Worm (Caenorhabditis elegans): ENCODE data around the gene C08F11.1.
"Not testable (repeated sequence)": the region's sequence is repeated elsewhere in the genome, so short reads cannot be mapped to it uniquely, and the experiment has no call there.

- TF ChIP-seq flh-1 (GFP tag; optimal IDR thresholded peaks at IDR 0.05); unc-39 (tag; optimal IDR thresholded peaks at IDR 0.05); zip-8 (tag; optimal IDR thresholded peaks at IDR 0.05); ces-1 (GFP tag; optimal IDR thresholded peaks at IDR 0.05); lin-13 (tag; optimal IDR thresholded peaks at IDR 0.05); nhr-28 (tag; optimal IDR thresholded peaks at IDR 0.05); nhr-76 (tag; optimal IDR thresholded peaks at IDR 0.05); elt-3 (tag; optimal IDR thresholded peaks at IDR 0.05); unc-62 (GFP tag; optimal IDR thresholded peaks at IDR 0.05); ceh-43 (GFP tag; optimal IDR thresholded peaks at IDR 0.05); mls-2 (tag; optimal IDR thresholded peaks at IDR 0.05); lin-32 (GFP tag; optimal IDR thresholded peaks at IDR 0.05): not testable (repeated sequence)
Measured at ce11 chrIV:13662570-13662969, 38.9 kb downstream of the C08F11.1 start, which contains the start of gene Y45F10C.2.

Measured in whole organism, mixed stage, embryonic.